Worm (Caenorhabditis elegans) whole organism, young adult: Measurements from ENCODE around the gene vep-2.

Experiments used
- egrh-3 ChIP-seq: fragments of 200-800 bp; sonication (Bioruptor generic); IDR thresholded peaks from 2 replicates; pipeline ENCODE4 v1.3.6; 2022; ENCODE audit warnings: missing genetic modification reagents, missing genetic modification characterization, missing compliant biosample characterization
- him-1 ChIP-seq: sonication (generic microtip); optimal IDR thresholded peaks from 2 replicates; lab custom pipeline; 2016; ENCODE audit warnings: missing genotype, missing genetic modification reagents, missing genetic modification characterization, missing compliant biosample characterization
- nfya-1 ChIP-seq: sonication (generic microtip); optimal IDR thresholded peaks from 2 replicates; lab custom pipeline; 2017; ENCODE audit warnings: antibody characterized with exemption, missing compliant biosample characterization, missing genetic modification characterization, borderline replicate concordance; ENCODE audit not compliant: insufficient read depth
- sea-2 ChIP-seq: fragments of 200-800 bp; sonication (Bioruptor generic); IDR thresholded peaks from 2 replicates; pipeline ENCODE4 v1.3.6; 2022; ENCODE audit warnings: missing genetic modification characterization, missing compliant biosample characterization
- unc-62 ChIP-seq: fragments of 150-350 bp; optimal IDR thresholded peaks from 2 replicates; lab custom pipeline; 2014; ENCODE audit warnings: missing biosample characterization, missing genetic modification reagents, missing genetic modification characterization

DNA sequence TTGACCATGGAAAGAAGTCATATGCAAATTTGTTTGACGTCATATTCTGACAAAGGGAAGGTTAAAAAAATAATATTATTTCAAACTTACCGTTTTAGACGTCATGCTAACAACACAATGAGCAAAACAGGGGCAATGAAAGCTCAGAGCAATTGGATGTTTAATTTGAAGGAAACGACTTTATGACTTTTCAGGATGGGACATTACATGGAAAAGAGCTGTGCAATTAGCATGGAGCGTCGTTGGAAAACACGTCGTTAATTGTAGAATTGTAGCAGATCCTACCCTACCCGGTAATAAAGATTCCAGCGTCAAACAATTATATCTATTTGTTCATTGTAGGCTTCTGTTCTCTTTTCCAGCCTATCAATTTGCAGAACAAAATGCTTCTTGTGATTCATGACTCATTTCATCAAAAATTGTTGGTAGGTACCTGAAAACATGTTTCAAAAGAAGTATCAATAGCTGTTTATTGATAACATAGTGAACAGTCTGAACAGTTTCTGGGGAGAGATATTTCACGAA is 45.5 kb downstream of the vep-2 start, which contains the start of gene ceh-63:
- TF ChIP-seq nfya-1 (tag; lab: Kevin White, UChicago) (no peak), sea-2 (no peak), him-1 (tag; lab: Kevin White, UChicago) (no peak), egrh-3 (GFP tag; lab: Robert Waterston, UW) (no peak), unc-62 (GFP tag; lab: Kevin White, UChicago) (no peak)
